Fruit fly (Drosophila melanogaster): ENCODE results near the gene Hcs.

Hcs gene

DNA sequence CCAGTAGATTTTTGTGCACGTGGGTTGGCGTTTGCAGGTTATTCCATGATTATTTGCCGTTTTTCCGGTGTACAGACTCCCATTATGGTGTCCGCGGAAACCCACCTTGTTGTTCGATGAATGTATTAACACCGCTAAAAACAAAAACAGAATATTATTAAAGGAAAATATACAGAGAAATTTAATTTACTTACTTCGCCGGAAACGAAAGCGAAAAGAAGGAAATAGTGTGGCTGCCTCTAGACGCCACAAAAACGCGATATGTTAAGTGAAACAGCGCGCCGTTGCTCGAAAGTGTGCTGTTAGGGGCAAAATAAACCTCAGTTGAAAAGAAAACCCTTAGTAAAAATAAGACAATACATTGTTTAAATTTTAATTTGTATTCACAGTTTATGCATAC, 7.8 kb upstream of the Hcs start, which contains the start of gene RpL35A (continued):
- TF ChIP-seq emc (GFP tag; optimal IDR thresholded peaks at IDR 0.05) (peak; percentile 12), stc (GFP tag; IDR thresholded peaks at IDR 0.05) (peak; percentile 69), CG2202 (tag; optimal IDR thresholded peaks at IDR 0.05) (peak; percentile 75), unc-4 (GFP tag; IDR thresholded peaks at IDR 0.05; ENCODE audit: partially characterized antibody) (no peak), CG15073 (GFP tag; optimal IDR thresholded peaks at IDR 0.05) (no peak), trem (tag; optimal IDR thresholded peaks at IDR 0.05) (peak; percentile 61), Aef1 (GFP tag; IDR thresholded peaks at IDR 0.05) (no peak), HLH54F (GFP tag; optimal IDR thresholded peaks at IDR 0.05) (no peak), Hr3 (GFP tag; optimal IDR thresholded peaks at IDR 0.05) (no peak), Hr39 (optimal IDR thresholded peaks at IDR 0.05) (no peak), maf-S (GFP tag; optimal IDR thresholded peaks at IDR 0.05) (peak; percentile 45), Lpt (GFP tag; optimal IDR thresholded peaks at IDR 0.05) (no peak), Opbp (GFP tag; IDR thresholded peaks at IDR 0.05; ENCODE audit: partially characterized antibody) (peak; percentile 49; the same call in 2 of the 3 replicates), CG10565 (GFP tag; optimal IDR thresholded peaks at IDR 0.05) (no peak), sd (tag; optimal IDR thresholded peaks at IDR 0.05) (no peak), CG4360 (GFP tag; IDR thresholded peaks at IDR 0.05) (no peak), CG17568 (GFP tag; optimal IDR thresholded peaks at IDR 0.05) (no peak), CG8765 (GFP tag; IDR thresholded peaks at IDR 0.05) (no peak), so (GFP tag; IDR thresholded peaks at IDR 0.05) (peak; percentile 84; the same call in 2 of the 3 replicates), CG12219 (GFP tag; optimal IDR thresholded peaks at IDR 0.05) (peak; percentile 74), CG3065 (GFP tag; optimal IDR thresholded peaks at IDR 0.05) (peak; percentile 25), CG8924 (tag; optimal IDR thresholded peaks at IDR 0.05) (peak; percentile 67), CG15269 (tag; optimal IDR thresholded peaks at IDR 0.05) (peak; percentile 71), CG10543 (GFP tag; optimal IDR thresholded peaks at IDR 0.05) (peak; percentile 80), jigr1 (GFP tag; IDR thresholded peaks at IDR 0.05) (no peak), E2f1 (GFP tag; IDR thresholded peaks at IDR 0.05) (peak; percentile 49; the same call in 1 of the 2 replicates), Blimp-1 (GFP tag; optimal IDR thresholded peaks at IDR 0.05) (peak; percentile 63), hbn (GFP tag; IDR thresholded peaks at IDR 0.05; ENCODE audit: partially characterized antibody) (no peak), Atf6 (GFP tag; IDR thresholded peaks at IDR 0.05) (peak; percentile 70), fd64A (GFP tag; optimal IDR thresholded peaks at IDR 0.05) (peak; percentile 82), pita (GFP tag; optimal IDR thresholded peaks at IDR 0.05) (no peak), CG18011 (GFP tag; optimal IDR thresholded peaks at IDR 0.05) (peak; percentile 66), H2.0 (GFP tag; IDR thresholded peaks at IDR 0.05) (peak; percentile 56), Oli (tag; optimal IDR thresholded peaks at IDR 0.05) (peak; percentile 43), NC2α (GFP tag; optimal IDR thresholded peaks at IDR 0.05) (peak; percentile 15), mam (GFP tag; optimal IDR thresholded peaks at IDR 0.05) (peak; percentile 15), CG1529 (GFP tag; optimal IDR thresholded peaks at IDR 0.05) (peak; percentile 41), vnd (GFP tag; IDR thresholded peaks at IDR 0.05; ENCODE audit: partially characterized antibody) (no peak), pan (optimal IDR thresholded peaks at IDR 0.05) (no peak), pan (GFP tag; optimal IDR thresholded peaks at IDR 0.05 in 1 of 2, IDR thresholded peaks at IDR 0.05 in 1 of 2) (peak in 1 of 2 experiments; percentile 67), CG1603 (tag; optimal IDR thresholded peaks at IDR 0.05) (peak; percentile 73), repo (GFP tag; optimal IDR thresholded peaks at IDR 0.05) (peak; percentile 35), Deaf1 (tag; optimal IDR thresholded peaks at IDR 0.05) (peak; percentile 17), sisA (GFP tag; IDR thresholded peaks at IDR 0.05) (no peak), crol (GFP tag; IDR thresholded peaks at IDR 0.05) (no peak), fd102C (GFP tag; optimal IDR thresholded peaks at IDR 0.05) (peak; percentile 43), ac (GFP tag; optimal IDR thresholded peaks at IDR 0.05) (peak; percentile 61), CG4328 (GFP tag; optimal IDR thresholded peaks at IDR 0.05) (peak; percentile 83), danr (GFP tag; IDR thresholded peaks at IDR 0.05) (no peak), Mad (GFP tag; optimal IDR thresholded peaks at IDR 0.05) (peak; percentile 53), bsh (GFP tag; optimal IDR thresholded peaks at IDR 0.05) (peak; percentile 53 to 60), ab (GFP tag; optimal IDR thresholded peaks at IDR 0.05) (no peak)

All from whole organism, embryonic.